Worm (Caenorhabditis elegans) whole organism, L2 larva: Measurements from ENCODE around the gene atad-3.
"Not testable (repeated sequence)": the region's sequence is repeated elsewhere in the genome, so short reads cannot be mapped to it uniquely, and the experiment has no call there.

Source experiments
- fos-1 ChIP-seq: fragments of 150-350 bp; optimal IDR thresholded peaks from 2 replicates; lab custom pipeline; 2014; ENCODE audit warnings: missing biosample characterization, missing genetic modification characterization
- mdl-1 ChIP-seq, 2 experiments: fragments of 150-350 bp in 1 of 2; sonication (generic microtip) in 1 of 2; optimal IDR thresholded peaks; 2 replicates each; lab custom pipeline; 2017; ENCODE audit warnings: missing biosample characterization in 2 of 2, missing genetic modification characterization in 2 of 2

DNA sequence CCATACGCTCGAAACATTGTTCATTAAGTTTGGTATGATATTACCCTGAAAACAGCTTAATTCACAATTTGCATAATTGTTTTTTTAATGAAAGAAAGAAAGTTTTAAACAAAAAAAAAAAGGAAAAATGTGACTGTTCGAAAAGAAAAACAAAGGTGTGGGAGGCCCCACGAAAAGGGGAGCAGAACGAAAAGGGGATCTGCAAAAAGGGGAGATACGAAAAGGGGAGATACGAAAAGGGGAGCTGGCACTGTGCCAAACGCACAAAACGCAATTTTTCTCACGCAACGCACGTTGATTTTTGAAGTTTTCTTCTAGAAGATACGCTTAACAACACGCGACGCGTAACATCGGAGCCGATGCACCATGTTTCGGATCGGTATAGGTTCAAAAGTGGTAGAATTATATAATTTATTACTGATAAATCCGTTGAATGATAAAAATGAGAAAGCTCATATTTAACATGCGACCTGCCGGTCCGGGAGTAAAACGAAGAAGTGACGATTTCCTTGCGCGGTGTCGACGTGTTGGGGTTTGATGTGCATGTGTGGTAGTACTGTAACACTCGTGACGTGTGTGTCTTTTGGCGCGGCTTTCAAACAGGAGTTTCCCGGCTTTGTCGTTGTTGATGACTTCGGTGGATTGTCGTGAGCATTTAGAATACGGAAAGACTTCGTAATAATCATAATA is 1.1 kb upstream of the atad-3 start, which contains the start of gene nrde-2:
- TF ChIP-seq fos-1 (tag; lab: Kevin White, UChicago); mdl-1 (tag; optimal IDR thresholded peaks at IDR 0.05; lab: Kevin White, UChicago): not testable (repeated sequence)
